Worm (Caenorhabditis elegans): ENCODE measurements around the gene T06C12.14.

T06C12.14 gene

ce11 chrV:15917458-15917857, 17.7 kb downstream of the T06C12.14 start, which contains the start of gene F35E8.9:
TSS of gene F35E8.9 (minus strand) at chrV:15917558.
- TF ChIP-seq hlh-26 (GFP tag; conservative IDR thresholded peaks at IDR 0.05), result no peak
- TF ChIP-seq repo-1 (tag; optimal IDR thresholded peaks at IDR 0.05), result no peak
- TF ChIP-seq Y79H2A.3 (GFP tag; conservative IDR thresholded peaks at IDR 0.05), result no peak
- TF ChIP-seq nhr-27 (tag; optimal IDR thresholded peaks at IDR 0.05), result no peak
- TF ChIP-seq die-1 (tag; optimal IDR thresholded peaks at IDR 0.05), result no peak
- TF ChIP-seq lin-35 (GFP tag; optimal IDR thresholded peaks at IDR 0.05), result no peak

DNA sequence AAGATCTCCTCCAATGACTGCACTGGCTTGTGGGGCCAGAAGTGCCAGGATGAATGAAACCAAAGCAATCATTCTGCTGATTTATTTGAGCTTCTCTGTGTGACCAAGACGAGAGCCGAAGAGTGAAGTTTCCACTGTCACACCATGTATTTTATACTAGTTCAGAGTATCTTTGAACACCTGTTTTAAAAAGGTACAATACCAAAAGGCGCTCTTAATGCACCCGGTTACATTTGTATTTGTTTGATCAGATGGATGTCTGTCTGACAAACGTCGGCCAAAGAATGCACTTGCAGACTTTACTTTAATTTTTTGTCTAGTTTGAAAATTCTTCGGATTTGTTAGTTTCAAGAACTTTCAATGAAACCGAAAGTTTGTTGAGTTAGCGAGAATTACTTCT, 20.5 kb downstream of the T06C12.14 start, which contains the start of gene F35E8.10:
F35E8.10 (minus strand) TSS at position 101 of the 400 bp plus-strand sequence.
- TF ChIP-seq hlh-12 (tag; optimal IDR thresholded peaks at IDR 0.05) (no peak), ceh-40 (GFP tag; IDR thresholded peaks at IDR 0.05) (no peak), F49E8.2 (tag; optimal IDR thresholded peaks at IDR 0.05; ENCODE audit: insufficient read depth) (no peak), nhr-27 (tag; optimal IDR thresholded peaks at IDR 0.05) (no peak), nhr-90 (tag; optimal IDR thresholded peaks at IDR 0.05) (no peak), somi-1 (GFP tag; optimal IDR thresholded peaks at IDR 0.05) (no peak), Y53F4B.3 (GFP tag; IDR thresholded peaks at IDR 0.05) (no peak), F33H1.4 (GFP tag; IDR thresholded peaks at IDR 0.05) (no peak), him-1 (tag; optimal IDR thresholded peaks at IDR 0.05) (no peak), rec-8 (tag; optimal IDR thresholded peaks at IDR 0.05) (no peak), ztf-25 (GFP tag; IDR thresholded peaks at IDR 0.05) (no peak), ZK185.1 (tag; optimal IDR thresholded peaks at IDR 0.05; ENCODE audit: poor library complexity, severe bottlenecking) (no peak), snpc-4 (GFP tag; optimal IDR thresholded peaks at IDR 0.05) (no peak), snpc-4 (tag; optimal IDR thresholded peaks at IDR 0.05) (no peak), nfyb-1 (GFP tag; IDR thresholded peaks at IDR 0.05) (no peak), ztf-22 (GFP tag; optimal IDR thresholded peaks at IDR 0.05) (no peak), ekl-4 (GFP tag; IDR thresholded peaks at IDR 0.05) (no peak)

ce11 chrV:15921102-15921501, 21.3 kb downstream of the T06C12.14 start, which contains the start of gene cdr-1:
TSS of gene cdr-1 (plus strand) at chrV:15921309.
- TF ChIP-seq sdz-38 (tag; optimal IDR thresholded peaks at IDR 0.05), result no peak
- no peak for TF ChIP-seq hrde-1 (tag; optimal IDR thresholded peaks at IDR 0.05; ENCODE audit: borderline replicate concordance)
- TF ChIP-seq attf-5 (GFP tag; optimal IDR thresholded peaks at IDR 0.05), result no peak
- no peak for TF ChIP-seq ama-1 (optimal IDR thresholded peaks at IDR 0.05)
- no peak for TF ChIP-seq ama-1 (GFP tag; optimal IDR thresholded peaks at IDR 0.05)
- no peak for TF ChIP-seq rcor-1 (GFP tag; IDR thresholded peaks at IDR 0.05)
- no peak for TF ChIP-seq lsy-27 (tag; optimal IDR thresholded peaks at IDR 0.05; ENCODE audit: borderline replicate concordance, insufficient read depth)
- TF ChIP-seq ceh-40 (GFP tag; IDR thresholded peaks at IDR 0.05), result no peak
- TF ChIP-seq Y79H2A.3 (GFP tag; conservative IDR thresholded peaks at IDR 0.05), result no peak
- no peak for TF ChIP-seq dpff-1 (tag; optimal IDR thresholded peaks at IDR 0.05)
- no peak for TF ChIP-seq B0336.3 (GFP tag; IDR thresholded peaks at IDR 0.05)
- TF ChIP-seq ceh-58 (GFP tag; IDR thresholded peaks at IDR 0.05), result no peak
- TF ChIP-seq him-1 (tag; optimal IDR thresholded peaks at IDR 0.05), result no peak
- TF ChIP-seq repo-1 (tag; optimal IDR thresholded peaks at IDR 0.05), result no peak
- TF ChIP-seq let-607 (tag; optimal IDR thresholded peaks at IDR 0.05), result no peak
- TF ChIP-seq nhr-80 (tag; optimal IDR thresholded peaks at IDR 0.05), result no peak
- TF ChIP-seq fkh-3 (tag; optimal IDR thresholded peaks at IDR 0.05), result no peak
- no peak for TF ChIP-seq nhr-27 (tag; optimal IDR thresholded peaks at IDR 0.05)
- TF ChIP-seq die-1 (tag; optimal IDR thresholded peaks at IDR 0.05), result no peak
- TF ChIP-seq tbx-9 (tag; optimal IDR thresholded peaks at IDR 0.05; ENCODE audit: borderline replicate concordance), result no peak
